Fruit fly (Drosophila melanogaster): ENCODE results near the gene CG14830.

DNA sequence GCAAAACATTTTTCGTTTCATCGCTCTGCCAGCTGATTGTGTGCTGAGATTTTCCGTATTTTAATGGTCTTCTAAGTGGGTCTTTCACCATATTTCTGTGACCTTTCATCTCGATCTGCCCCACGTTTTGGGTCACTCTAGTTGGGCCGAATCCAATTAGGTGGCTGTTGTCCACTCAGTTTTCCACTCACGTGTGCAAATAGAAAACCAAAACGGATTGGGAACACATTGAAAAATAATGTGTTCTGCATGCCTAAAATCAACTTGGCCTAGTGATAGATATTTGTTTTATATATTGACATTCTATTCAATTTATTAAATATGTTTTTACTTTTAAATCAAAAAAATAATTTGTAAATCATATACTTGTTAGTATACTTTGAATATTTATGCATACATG lies 29.5 kb downstream of the CG14830 start, which contains the start of gene CG14826:
- TF ChIP-seq sv (GFP tag; optimal IDR thresholded peaks at IDR 0.05): no peak
- TF ChIP-seq pan (optimal IDR thresholded peaks at IDR 0.05): no peak
- TF ChIP-seq usp (GFP tag; optimal IDR thresholded peaks at IDR 0.05): no peak
- TF ChIP-seq N (GFP tag; optimal IDR thresholded peaks at IDR 0.05): no peak
- TF ChIP-seq psq (GFP tag; optimal IDR thresholded peaks at IDR 0.05): no peak
- TF ChIP-seq GATAd (GFP tag; optimal IDR thresholded peaks at IDR 0.05): no peak
- TF ChIP-seq tai (GFP tag; optimal IDR thresholded peaks at IDR 0.05): no peak
- TF ChIP-seq foxo (GFP tag; optimal IDR thresholded peaks at IDR 0.05): no peak
- no peak for TF ChIP-seq Dif (GFP tag; optimal IDR thresholded peaks at IDR 0.05; ENCODE audit: partially characterized antibody)
